Worm (Caenorhabditis elegans): ENCODE data around the gene lin-52.

Gene lin-52

DNA sequence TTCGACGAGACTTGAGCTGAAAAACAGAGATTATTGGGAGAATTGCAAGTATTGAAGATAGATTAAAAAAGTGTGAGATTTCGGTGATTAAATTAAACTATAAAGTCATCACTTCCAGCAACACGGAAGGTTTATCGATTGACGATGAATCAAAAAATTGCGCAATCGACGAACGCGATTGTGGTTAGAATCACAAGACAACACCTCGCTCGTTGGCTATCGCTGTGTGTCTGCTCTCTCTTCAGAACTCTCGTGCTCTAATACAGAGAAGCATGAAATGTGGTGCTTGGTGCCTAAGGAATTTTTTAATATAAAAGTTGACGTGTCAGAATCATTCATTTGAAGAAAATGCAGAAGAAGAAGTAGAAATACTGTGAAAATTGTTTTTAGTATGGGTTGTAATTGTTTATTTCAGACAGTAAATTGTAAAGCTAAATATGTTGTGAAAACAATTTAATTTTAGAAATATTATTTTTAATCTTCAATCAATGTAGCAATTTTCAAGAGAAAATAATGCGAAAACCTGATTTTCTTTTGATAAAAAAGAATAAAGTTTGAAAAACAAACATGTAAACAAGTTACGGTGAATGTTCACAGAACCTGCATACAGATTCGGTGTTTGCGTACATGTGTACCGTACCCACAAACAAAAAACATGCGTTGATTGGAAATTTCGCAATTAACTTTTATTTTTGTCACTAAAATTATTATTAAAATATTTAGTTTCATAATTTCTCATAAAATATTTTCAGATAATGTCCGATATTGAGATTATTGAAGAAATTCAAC, 2.8 kb upstream of the lin-52 start, which contains the start of the genes ZK632.10 and ZK632.11 (continued):
- TF ChIP-seq lin-39 (tag; optimal IDR thresholded peaks at IDR 0.05): no peak
- no peak for TF ChIP-seq unc-98 (GFP tag; IDR thresholded peaks at IDR 0.05)
- no peak for TF ChIP-seq alr-1 (tag; optimal IDR thresholded peaks at IDR 0.05; ENCODE audit: borderline replicate concordance)
- no peak for TF ChIP-seq ceh-63 (GFP tag; optimal IDR thresholded peaks at IDR 0.05)
- no peak for TF ChIP-seq fos-1 (tag; optimal IDR thresholded peaks at IDR 0.05)
- TF ChIP-seq nhr-19 (GFP tag; conservative IDR thresholded peaks at IDR 0.05): peak; percentile 23; the same call in 1 of the 2 replicates
- TF ChIP-seq aha-1 (tag; optimal IDR thresholded peaks at IDR 0.05): no peak
- TF ChIP-seq snu-23 (GFP tag; optimal IDR thresholded peaks at IDR 0.05): peak; percentile 46
- TF ChIP-seq nhr-47 (tag; optimal IDR thresholded peaks at IDR 0.05): peak; percentile 46
- TF ChIP-seq pqm-1 (tag; optimal IDR thresholded peaks at IDR 0.05): no peak
- no peak for TF ChIP-seq mab-9 (GFP tag; IDR thresholded peaks at IDR 0.05)
- peak; percentile 55 for TF ChIP-seq C16A3.4 (tag; optimal IDR thresholded peaks at IDR 0.05)
- no peak for TF ChIP-seq sup-37 (GFP tag; optimal IDR thresholded peaks at IDR 0.05)
- peak; percentile 53 for TF ChIP-seq nhr-85 (tag)
- TF ChIP-seq nhr-20 (tag; optimal IDR thresholded peaks at IDR 0.05): no peak
- no peak for TF ChIP-seq efl-3 (GFP tag; optimal IDR thresholded peaks at IDR 0.05)
- TF ChIP-seq sox-4 (tag; optimal IDR thresholded peaks at IDR 0.05): no peak
- peak; percentile 28 for TF ChIP-seq swsn-7 (tag; optimal IDR thresholded peaks at IDR 0.05)
- TF ChIP-seq zip-4 (GFP tag; optimal IDR thresholded peaks at IDR 0.05): no peak
- no peak for TF ChIP-seq pag-3 (tag; optimal IDR thresholded peaks at IDR 0.05; ENCODE audit: borderline replicate concordance, insufficient read depth)
- no peak for TF ChIP-seq elt-2 (tag; optimal IDR thresholded peaks at IDR 0.05)
- no peak for TF ChIP-seq ztf-11 (tag; optimal IDR thresholded peaks at IDR 0.05)
- TF ChIP-seq elt-3 (tag; optimal IDR thresholded peaks at IDR 0.05): peak in 1 of 6 experiments; percentile 29
- no peak for TF ChIP-seq ces-1 (GFP tag; optimal IDR thresholded peaks at IDR 0.05)
- TF ChIP-seq nhr-76 (tag; optimal IDR thresholded peaks at IDR 0.05): no peak
- TF ChIP-seq sptf-1 (tag; optimal IDR thresholded peaks at IDR 0.05): no peak
- TF ChIP-seq ceh-82 (tag; optimal IDR thresholded peaks at IDR 0.05): peak in 1 of 3 experiments; percentile 51
- peak; percentile 81 for TF ChIP-seq skn-1 (tag; optimal IDR thresholded peaks at IDR 0.05)
- peak; percentile 47 to 48 for TF ChIP-seq efl-1 (optimal IDR thresholded peaks at IDR 0.05)
- TF ChIP-seq efl-1 (GFP tag; optimal IDR thresholded peaks at IDR 0.05 in 1 of 2): peak in 1 of 2 experiments; percentile 59
- TF ChIP-seq fkh-8 (tag; optimal IDR thresholded peaks at IDR 0.05): peak; percentile 15
- no peak for TF ChIP-seq nhr-237 (tag; optimal IDR thresholded peaks at IDR 0.05)
- no peak for TF ChIP-seq hlh-4 (tag; optimal IDR thresholded peaks at IDR 0.05)
- no peak for TF ChIP-seq aly-2 (tag; optimal IDR thresholded peaks at IDR 0.05)
- no peak for TF ChIP-seq ztf-4 (tag; optimal IDR thresholded peaks at IDR 0.05)
- no peak for TF ChIP-seq jun-1 (tag; optimal IDR thresholded peaks at IDR 0.05)
- TF ChIP-seq tbx-2 (tag; optimal IDR thresholded peaks at IDR 0.05): peak; percentile 10
- peak; percentile 70 for TF ChIP-seq blmp-1 (tag; optimal IDR thresholded peaks at IDR 0.05)
- TF ChIP-seq C34B4.2 (tag; optimal IDR thresholded peaks at IDR 0.05): no peak
- TF ChIP-seq ets-5 (GFP tag; IDR thresholded peaks at IDR 0.05): no peak
- TF ChIP-seq unc-62 (GFP tag; optimal IDR thresholded peaks at IDR 0.05): no peak
- no peak for TF ChIP-seq nhr-12 (tag; optimal IDR thresholded peaks at IDR 0.05)
- no peak for TF ChIP-seq fkh-10 (GFP tag; optimal IDR thresholded peaks at IDR 0.05)
- no peak for TF ChIP-seq zag-1 (tag; optimal IDR thresholded peaks at IDR 0.05)
- TF ChIP-seq nhr-71 (tag; optimal IDR thresholded peaks at IDR 0.05): peak; percentile 47
- peak; percentile 42 for TF ChIP-seq unc-130 (tag; optimal IDR thresholded peaks at IDR 0.05)
- peak; percentile 3 for TF ChIP-seq C04F5.9 (tag; optimal IDR thresholded peaks at IDR 0.05)
- TF ChIP-seq ceh-88 (GFP tag; IDR thresholded peaks at IDR 0.05): no peak
- TF ChIP-seq mef-2 (tag; optimal IDR thresholded peaks at IDR 0.05): no peak
- TF ChIP-seq isw-1 (GFP tag; IDR thresholded peaks at IDR 0.05): peak; percentile 16; the same call in 1 of the 2 replicates
- TF ChIP-seq lin-14 (GFP tag; optimal IDR thresholded peaks at IDR 0.05): peak; percentile 46
- peak; percentile 81 for TF ChIP-seq mep-1 (tag; optimal IDR thresholded peaks at IDR 0.05)
